Worm (Caenorhabditis elegans) whole organism, L4/young adult: Measurements from ENCODE around the gene smut-1.

Experiments
- W03F9.2 ChIP-seq: fragments of 150-350 bp; optimal IDR thresholded peaks from 2 replicates; lab custom pipeline; 2014; ENCODE audit warnings: missing biosample characterization, missing genetic modification characterization
- dao-5 ChIP-seq: sonication (generic microtip); optimal IDR thresholded peaks from 2 replicates; lab custom pipeline; 2016; ENCODE audit warnings: missing genotype, missing genetic modification characterization, moderate library complexity, missing compliant biosample characterization
- him-1 ChIP-seq: sonication (generic microtip); optimal IDR thresholded peaks from 2 replicates; lab custom pipeline; 2016; ENCODE audit warnings: missing genotype, missing genetic modification reagents, missing genetic modification characterization, missing compliant biosample characterization

DNA sequence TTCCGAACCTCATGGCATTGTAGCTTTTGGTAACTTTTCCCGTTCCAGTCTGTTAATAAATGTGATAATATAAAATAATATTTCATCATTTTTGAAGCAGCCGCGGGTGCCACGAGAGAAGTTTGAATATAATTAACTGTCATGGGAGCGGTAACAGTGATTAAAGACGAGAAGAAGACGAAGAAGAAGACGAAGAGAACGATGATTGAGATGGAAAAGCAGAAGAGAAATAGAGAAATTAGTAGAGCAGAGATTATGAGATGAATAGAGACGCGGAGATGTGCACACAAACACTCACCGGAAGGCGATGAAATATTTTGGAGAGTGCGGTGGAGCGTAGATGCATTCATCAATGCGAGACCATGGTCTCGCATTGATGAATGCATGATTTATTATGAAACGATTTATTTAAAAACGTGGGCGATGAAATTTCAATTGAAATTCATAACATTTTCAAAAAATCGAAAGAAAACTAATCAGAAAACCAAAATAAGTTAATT is 43.7 kb upstream of the smut-1 start, which contains the start of gene seip-1:
- TF ChIP-seq dao-5 (no peak), him-1 (tag; lab: Kevin White, UChicago) (peak; percentile 56), W03F9.2 (peak; percentile 92)
